Worm (Caenorhabditis elegans) whole organism, L4/young adult: ENCODE results near the gene nlp-48.

Experiments
- W03F9.2 ChIP-seq: fragments of 150-350 bp; optimal IDR thresholded peaks from 2 replicates; lab custom pipeline; 2014; ENCODE audit warnings: missing biosample characterization, missing genetic modification characterization
- dao-5 ChIP-seq: sonication (generic microtip); optimal IDR thresholded peaks from 2 replicates; lab custom pipeline; 2016; ENCODE audit warnings: missing genotype, missing genetic modification characterization, moderate library complexity, missing compliant biosample characterization
- him-1 ChIP-seq: sonication (generic microtip); optimal IDR thresholded peaks from 2 replicates; lab custom pipeline; 2016; ENCODE audit warnings: missing genotype, missing genetic modification reagents, missing genetic modification characterization, missing compliant biosample characterization

- no peak for TF ChIP-seq him-1 (tag; lab: Kevin White, UChicago)
- no peak for TF ChIP-seq dao-5 (tag; lab: Kevin White, UChicago)
- TF ChIP-seq W03F9.2 (tag; lab: Kevin White, UChicago) = peak; percentile 52
These were observed 42.6 kb upstream of the nlp-48 start, which contains the start of gene pir-2 for ce11 chrIII:9443417-9444027.
